Worm (Caenorhabditis elegans) whole organism, mixed stage, embryonic: Measurements from ENCODE around the gene pitr-3.

Experiments used
- nhr-12 ChIP-seq: fragments of 150-350 bp; optimal IDR thresholded peaks from 2 replicates; lab custom pipeline; 2014; ENCODE audit warnings: missing biosample characterization, missing genetic modification characterization
- nhr-237 ChIP-seq: fragments of 150-350 bp; optimal IDR thresholded peaks from 2 replicates; lab custom pipeline; 2014; ENCODE audit warnings: missing biosample characterization, missing genetic modification characterization

- TF ChIP-seq nhr-237 (tag; lab: Kevin White, UChicago) (no peak), nhr-12 (tag; lab: Kevin White, UChicago) (no peak)
Measured at ce11 chrV:9160224-9160886, 19.2 kb upstream of the pitr-3 start, which contains the start of gene col-144.
